Worm (Caenorhabditis elegans): ENCODE data around the gene R07E5.7.

R07E5.7 gene

ce11 chrIII:4453301-4453700 is 34.3 kb upstream of the R07E5.7 start:
- TF ChIP-seq fkh-10 (GFP tag; optimal IDR thresholded peaks at IDR 0.05): no peak
- TF ChIP-seq madf-5 (GFP tag; IDR thresholded peaks at IDR 0.05): 0 out of 4 replicates have a peak, but pooled peaks of 1 of the 2 experiments have one; percentile 47
- TF ChIP-seq lim-7 (GFP tag; IDR thresholded peaks at IDR 0.05): no peak

DNA sequence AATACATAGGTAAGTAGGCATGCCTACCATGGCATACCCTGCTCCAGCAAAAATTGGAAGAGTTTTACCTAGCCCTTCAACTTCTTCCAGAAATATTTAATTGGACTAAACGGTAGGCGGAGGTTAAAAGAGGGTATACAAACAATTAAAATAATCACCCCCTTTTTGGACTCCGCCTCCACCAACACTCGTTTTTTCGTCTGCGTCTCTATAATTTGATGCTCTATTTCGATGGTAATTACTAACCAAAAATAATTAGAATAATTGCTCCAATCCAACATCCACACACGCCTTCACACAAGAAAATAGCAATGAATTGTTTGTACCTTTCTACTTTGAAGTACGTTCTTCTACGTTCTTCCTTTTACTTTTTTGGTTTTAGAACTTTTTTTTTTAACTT is 33.8 kb upstream of the R07E5.7 start:
- no peak for TF ChIP-seq ces-1 (GFP tag; optimal IDR thresholded peaks at IDR 0.05)
- no peak for TF ChIP-seq egl-43 (GFP tag; IDR thresholded peaks at IDR 0.05)
- TF ChIP-seq nhr-41 (GFP tag; IDR thresholded peaks at IDR 0.05): no peak
- peak; percentile 61 for TF ChIP-seq aha-1 (tag)
- TF ChIP-seq lim-7 (GFP tag; IDR thresholded peaks at IDR 0.05): no peak

DNA sequence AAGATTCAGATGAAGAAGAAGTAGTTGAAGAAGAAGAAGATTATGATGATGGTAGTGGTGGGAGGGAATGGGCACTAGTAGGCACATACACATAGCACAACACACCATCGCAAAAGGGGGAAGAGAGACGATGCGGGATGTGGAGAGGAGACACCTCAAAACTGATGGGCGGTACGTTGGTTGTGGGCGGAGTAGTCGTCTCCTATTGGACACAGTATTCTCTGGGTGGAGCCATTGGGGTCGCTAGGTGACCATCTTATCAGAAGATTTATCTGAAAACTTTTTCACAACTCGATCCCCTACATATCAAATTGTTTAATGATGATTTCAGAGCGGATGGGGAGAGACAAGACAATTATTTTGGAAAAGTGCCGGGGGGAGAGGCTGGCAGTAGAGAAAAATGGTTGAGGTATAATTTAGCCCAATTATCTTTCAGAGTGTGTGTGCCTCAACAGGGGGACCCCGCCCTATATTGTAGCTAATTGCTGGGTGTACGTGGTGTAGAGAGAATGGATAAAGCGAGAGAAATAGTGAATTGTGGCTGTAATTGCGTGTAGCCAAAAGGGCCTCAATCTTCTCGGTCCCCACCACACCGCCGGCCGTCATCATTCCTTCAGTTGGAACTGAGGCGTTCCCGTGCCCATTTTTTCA is 31.9 kb upstream of the R07E5.7 start:
- TF ChIP-seq nhr-41 (GFP tag; IDR thresholded peaks at IDR 0.05): no peak
- TF ChIP-seq D1046.2 (GFP tag; IDR thresholded peaks at IDR 0.05): 0 out of 2 replicates have a peak, but pooled peaks have one; percentile 18

DNA sequence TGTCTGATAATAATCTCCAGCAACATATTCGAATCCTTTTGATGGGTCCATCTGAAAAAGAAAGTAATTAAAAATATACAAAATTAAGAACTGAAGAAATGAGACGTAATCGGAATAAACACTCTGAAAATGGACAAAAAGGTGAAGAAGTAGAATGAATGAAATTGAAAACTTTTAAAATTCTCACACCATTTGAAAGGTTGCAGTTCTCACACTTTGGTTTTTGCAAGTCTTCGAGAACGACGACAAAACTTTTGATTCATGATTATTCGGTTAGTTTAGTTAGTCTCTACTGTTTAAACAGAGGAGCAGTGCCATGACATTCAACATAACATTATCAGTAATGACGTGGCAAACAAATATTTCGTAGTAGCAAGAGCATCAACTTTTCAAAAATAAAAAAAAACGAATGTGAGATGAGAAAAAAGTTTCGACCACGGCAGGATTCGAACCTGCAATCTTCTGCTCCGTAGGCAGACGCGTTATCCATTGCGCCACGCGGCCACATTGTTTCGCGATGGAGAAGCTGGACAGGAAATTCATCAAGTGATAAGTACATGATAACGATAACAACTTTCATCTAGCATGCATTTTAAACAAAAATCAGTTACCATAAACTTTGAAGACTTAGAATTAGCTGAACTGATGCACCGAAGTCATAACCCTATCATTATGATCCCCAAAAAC is 31.1 kb upstream of the R07E5.7 start, which contains the start of gene ceh-43:
TSS of gene ceh-43 (minus strand) at position 51 of the 687 bp plus-strand sequence.
- TF ChIP-seq nhr-41 (GFP tag; IDR thresholded peaks at IDR 0.05): 0 out of 2 replicates have a peak, but pooled peaks have one; percentile 15
- no peak for TF ChIP-seq mdt-29 (GFP tag; IDR thresholded peaks at IDR 0.05)
- no peak for TF ChIP-seq nhr-25 (tag; optimal IDR thresholded peaks at IDR 0.05; ENCODE audit: borderline replicate concordance, insufficient read depth)
- TF ChIP-seq aha-1 (tag): no peak
- peak; percentile 62; the same call in 1 of the 2 replicates for TF ChIP-seq dmd-9 (GFP tag; IDR thresholded peaks at IDR 0.05)
- peak; percentile 44; the same call in 1 of the 2 replicates for TF ChIP-seq dmd-6 (GFP tag; IDR thresholded peaks at IDR 0.05)
- TF ChIP-seq Y105C5A.15 (GFP tag; IDR thresholded peaks at IDR 0.05): no peak
- TF ChIP-seq ceh-32 (tag; optimal IDR thresholded peaks at IDR 0.05; ENCODE audit: poor library complexity): no peak
- 0 out of 2 replicates have a peak, but pooled peaks have one; percentile 28 for TF ChIP-seq nhr-42 (GFP tag; IDR thresholded peaks at IDR 0.05)
- no peak for TF ChIP-seq spr-3 (GFP tag; optimal IDR thresholded peaks at IDR 0.05)
- TF ChIP-seq aly-2 (tag; optimal IDR thresholded peaks at IDR 0.05): no peak
- peak; percentile 72; the same call in 1 of the 2 replicates for TF ChIP-seq Y75B8A.6 (GFP tag; IDR thresholded peaks at IDR 0.05)
- no peak for TF ChIP-seq mdl-1 (tag; optimal IDR thresholded peaks at IDR 0.05)
- no peak for TF ChIP-seq rbr-2 (tag; optimal IDR thresholded peaks at IDR 0.05)
- no peak for TF ChIP-seq nhr-76 (tag; optimal IDR thresholded peaks at IDR 0.05)
- TF ChIP-seq ztf-11 (tag; optimal IDR thresholded peaks at IDR 0.05): no peak
- no peak for TF ChIP-seq lir-3 (tag; optimal IDR thresholded peaks at IDR 0.05)
- no peak for TF ChIP-seq hif-1 (tag; optimal IDR thresholded peaks at IDR 0.05)
- no peak for TF ChIP-seq Y48G9A.11 (GFP tag; IDR thresholded peaks at IDR 0.05)
- TF ChIP-seq duxl-1 (tag; optimal IDR thresholded peaks at IDR 0.05; ENCODE audit: poor library complexity): peak; percentile 4
- no peak for TF ChIP-seq lin-15B (tag; optimal IDR thresholded peaks at IDR 0.05)
- TF ChIP-seq lin-39 (tag; optimal IDR thresholded peaks at IDR 0.05): no peak
- no peak for TF ChIP-seq daf-8 (GFP tag; IDR thresholded peaks at IDR 0.05)
- 0 out of 2 replicates have a peak, but pooled peaks have one; percentile 45 for TF ChIP-seq F44E2.7 (GFP tag; IDR thresholded peaks at IDR 0.05)
- no peak for TF ChIP-seq ZK546.5 (tag; optimal IDR thresholded peaks at IDR 0.05)
- TF ChIP-seq php-3 (GFP tag; IDR thresholded peaks at IDR 0.05): no peak
- TF ChIP-seq F10B5.3 (tag; optimal IDR thresholded peaks at IDR 0.05): no peak
- TF ChIP-seq ceh-20 (GFP tag; IDR thresholded peaks at IDR 0.05): 0 out of 2 replicates have a peak, but pooled peaks have one; percentile 14
- no peak for TF ChIP-seq egl-27 (tag; optimal IDR thresholded peaks at IDR 0.05)
- TF ChIP-seq daf-16 (GFP tag; optimal IDR thresholded peaks at IDR 0.05): peak in 1 of 2 experiments; percentile 64
- no peak for TF ChIP-seq daf-16 (tag; optimal IDR thresholded peaks at IDR 0.05)
- TF ChIP-seq nhr-48 (tag; optimal IDR thresholded peaks at IDR 0.05): no peak
- TF ChIP-seq egl-43 (GFP tag; IDR thresholded peaks at IDR 0.05): peak; percentile 74; the same call in 1 of the 2 replicates
- no peak for TF ChIP-seq daf-12 (tag; optimal IDR thresholded peaks at IDR 0.05)
- no peak; the same call in 1 of the 2 replicates for TF ChIP-seq daf-19 (GFP tag; conservative IDR thresholded peaks at IDR 0.05)
- TF ChIP-seq spr-1 (tag; optimal IDR thresholded peaks at IDR 0.05): no peak
- TF ChIP-seq attf-4 (tag; optimal IDR thresholded peaks at IDR 0.05): no peak
